Worm (Caenorhabditis elegans): ENCODE data around the gene F41E6.1.

Gene F41E6.1

DNA sequence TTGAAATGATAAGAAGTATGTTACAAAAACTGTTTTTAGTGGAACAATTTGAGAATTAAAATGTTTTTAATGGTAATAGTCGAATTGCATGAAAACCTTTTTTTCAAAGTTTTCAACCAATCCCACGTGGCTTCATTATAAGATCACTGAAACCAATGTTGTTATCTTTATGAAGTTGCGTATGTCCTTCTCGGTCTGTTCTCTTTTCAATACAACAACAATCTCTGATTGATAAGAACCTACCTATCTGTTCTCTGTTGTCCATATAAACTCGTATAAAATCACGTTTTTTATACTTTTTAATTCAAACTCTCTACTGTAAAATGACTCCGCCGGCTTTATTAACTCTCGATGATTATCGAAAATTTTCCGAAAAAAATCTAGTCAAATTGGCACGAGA lies 19.1 kb upstream of the F41E6.1 start, which contains the start of gene F41E6.5:
F41E6.5 (plus strand) TSS at position 209 of the 400 bp plus-strand sequence.
- TF ChIP-seq lin-32 (GFP tag; optimal IDR thresholded peaks at IDR 0.05) (no peak), mab-5 (tag; optimal IDR thresholded peaks at IDR 0.05) (no peak), flh-1 (GFP tag; optimal IDR thresholded peaks at IDR 0.05) (no peak), sem-2 (GFP tag; optimal IDR thresholded peaks at IDR 0.05) (no peak), mls-2 (tag; optimal IDR thresholded peaks at IDR 0.05) (no peak), lin-13 (tag; optimal IDR thresholded peaks at IDR 0.05) (no peak), nhr-28 (tag; optimal IDR thresholded peaks at IDR 0.05) (no peak)

DNA sequence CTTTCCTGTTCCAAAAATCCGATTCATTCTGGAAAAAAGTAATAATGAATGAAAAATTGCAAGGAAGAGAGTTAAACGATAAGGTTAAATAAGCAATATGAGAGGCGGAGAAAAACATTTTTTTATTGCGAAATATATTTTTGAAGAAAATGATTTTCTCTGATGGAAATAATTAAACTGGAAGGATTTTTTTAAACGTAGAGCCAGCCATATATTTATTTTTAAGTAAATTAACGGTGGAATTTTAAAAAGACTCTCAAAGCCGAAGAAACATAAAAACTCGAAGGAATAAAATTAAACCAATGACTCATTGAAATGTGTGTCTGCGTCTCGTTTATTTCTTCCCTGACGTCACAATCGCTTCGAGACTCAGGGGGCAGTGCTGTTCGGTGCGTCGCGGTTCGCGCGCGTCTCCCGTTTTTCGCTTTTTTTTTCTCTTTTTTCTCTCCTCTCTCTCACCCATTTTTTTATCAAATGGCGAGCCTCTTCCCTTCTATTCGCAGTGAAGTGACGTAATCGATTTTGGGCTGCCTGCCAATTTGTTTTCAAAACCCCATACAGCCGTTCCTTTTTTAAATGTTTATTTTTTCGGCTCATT lies 16.2 kb upstream of the F41E6.1 start, which contains the start of gene vps-60:
vps-60 (minus strand) TSS at position 30 of the 598 bp plus-strand sequence.
- TF ChIP-seq pha-4 (tag; optimal IDR thresholded peaks at IDR 0.05) (peak; percentile 87), mab-5 (tag; optimal IDR thresholded peaks at IDR 0.05) (no peak), unc-39 (tag; optimal IDR thresholded peaks at IDR 0.05) (no peak), lin-13 (tag; optimal IDR thresholded peaks at IDR 0.05) (peak; percentile 50), elt-1 (tag; optimal IDR thresholded peaks at IDR 0.05; ENCODE audit: borderline replicate concordance, insufficient read depth) (peak; percentile 25), snpc-4 (tag; optimal IDR thresholded peaks at IDR 0.05) (no peak), nhr-12 (tag; optimal IDR thresholded peaks at IDR 0.05) (no peak), mep-1 (tag; optimal IDR thresholded peaks at IDR 0.05) (peak; percentile 92), M03D4.4 (tag; optimal IDR thresholded peaks at IDR 0.05) (peak; percentile 17), sem-2 (GFP tag; optimal IDR thresholded peaks at IDR 0.05) (no peak), unc-120 (tag; optimal IDR thresholded peaks at IDR 0.05; ENCODE audit: poor library complexity, severe bottlenecking) (peak; percentile 58), sptf-1 (tag; optimal IDR thresholded peaks at IDR 0.05) (no peak), elt-3 (tag; optimal IDR thresholded peaks at IDR 0.05) (no peak), lin-32 (GFP tag; optimal IDR thresholded peaks at IDR 0.05) (no peak), hlh-1 (tag; optimal IDR thresholded peaks at IDR 0.05) (peak; percentile 61), drap-1 (GFP tag; optimal IDR thresholded peaks at IDR 0.05) (no peak), nhr-2 (tag; optimal IDR thresholded peaks at IDR 0.05) (no peak), mls-2 (tag; optimal IDR thresholded peaks at IDR 0.05) (peak; percentile 68), ceh-83 (GFP tag; optimal IDR thresholded peaks at IDR 0.05) (no peak), unc-62 (GFP tag; optimal IDR thresholded peaks at IDR 0.05) (peak; percentile 51), flh-1 (GFP tag; optimal IDR thresholded peaks at IDR 0.05) (no peak), nhr-76 (tag; optimal IDR thresholded peaks at IDR 0.05) (no peak), nhr-237 (tag; optimal IDR thresholded peaks at IDR 0.05) (peak; percentile 73), ceh-43 (GFP tag; optimal IDR thresholded peaks at IDR 0.05) (no peak), bed-3 (GFP tag; optimal IDR thresholded peaks at IDR 0.05) (no peak), cnd-1 (tag; optimal IDR thresholded peaks at IDR 0.05) (peak; percentile 45), ceh-39 (tag; optimal IDR thresholded peaks at IDR 0.05) (peak; percentile 83), lsy-2 (tag; optimal IDR thresholded peaks at IDR 0.05) (peak; percentile 83), tbx-8 (GFP tag; optimal IDR thresholded peaks at IDR 0.05) (no peak), ces-1 (GFP tag; optimal IDR thresholded peaks at IDR 0.05) (peak; percentile 87), zip-8 (tag; optimal IDR thresholded peaks at IDR 0.05) (peak; percentile 25), nhr-28 (tag; optimal IDR thresholded peaks at IDR 0.05) (no peak), ham-2 (GFP tag; optimal IDR thresholded peaks at IDR 0.05) (no peak), blmp-1 (tag; optimal IDR thresholded peaks at IDR 0.05) (peak; percentile 61)

ce11 chrV:8607353-8607850 lies 15.0 kb upstream of the F41E6.1 start, which contains the start of gene smk-1:
Gene smk-1 (plus strand): TSS chrV:8607800.
- no peak for TF ChIP-seq blmp-1 (tag; optimal IDR thresholded peaks at IDR 0.05)

DNA sequence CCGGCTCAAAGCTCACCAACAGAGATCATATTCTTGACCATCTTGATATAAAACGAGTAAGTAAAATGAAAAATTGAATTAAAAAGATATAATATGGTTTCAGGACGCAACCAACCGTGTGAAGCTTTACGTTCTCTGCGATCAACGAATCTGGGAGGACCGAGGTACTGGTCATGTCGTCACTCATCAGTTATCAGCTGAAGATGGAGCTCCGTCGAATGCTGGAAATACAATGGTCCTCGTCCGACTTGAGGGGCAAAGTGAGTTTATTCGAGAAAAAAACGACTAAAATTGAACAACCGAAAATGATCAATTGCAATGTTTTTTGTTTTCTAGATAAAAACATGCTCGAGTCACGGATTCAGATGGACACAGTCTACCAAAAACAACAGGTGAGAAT lies 13.9 kb upstream of the F41E6.1 start:
- TF ChIP-seq flh-1 (GFP tag; optimal IDR thresholded peaks at IDR 0.05): no peak
- no peak for TF ChIP-seq cnd-1 (tag; optimal IDR thresholded peaks at IDR 0.05)
- TF ChIP-seq elt-3 (tag; optimal IDR thresholded peaks at IDR 0.05): no peak
- no peak for TF ChIP-seq nhr-2 (tag; optimal IDR thresholded peaks at IDR 0.05)
- TF ChIP-seq bed-3 (GFP tag; optimal IDR thresholded peaks at IDR 0.05): no peak
- TF ChIP-seq snpc-4 (tag; optimal IDR thresholded peaks at IDR 0.05): no peak
- no peak for TF ChIP-seq unc-120 (tag; optimal IDR thresholded peaks at IDR 0.05; ENCODE audit: poor library complexity, severe bottlenecking)
- TF ChIP-seq ceh-39 (tag; optimal IDR thresholded peaks at IDR 0.05): no peak
- no peak for TF ChIP-seq hlh-1 (tag; optimal IDR thresholded peaks at IDR 0.05)

Data from whole organism, mixed stage, embryonic.